Worm (Caenorhabditis elegans) whole organism, L2 larva: ENCODE measurements around the gene F38G1.3.

Experiments used
- C34F6.9 ChIP-seq: fragments of 150-350 bp; optimal IDR thresholded peaks from 2 replicates; lab custom pipeline; 2014; ENCODE audit warnings: missing biosample characterization, missing genetic modification characterization
- F13H6.1 ChIP-seq: sonication (generic microtip); optimal IDR thresholded peaks from 2 replicates; lab custom pipeline; 2016; ENCODE audit warnings: missing genetic modification characterization, missing compliant biosample characterization
- R02D3.7 ChIP-seq: fragments of 150-350 bp; optimal IDR thresholded peaks from 2 replicates; lab custom pipeline; 2014; ENCODE audit warnings: missing biosample characterization, missing genetic modification characterization
- Y55F3AM.14 ChIP-seq: fragments of 200-800 bp; sonication (Bioruptor generic); optimal IDR thresholded peaks from 2 replicates; lab custom pipeline; 2018; ENCODE audit warnings: mild to moderate bottlenecking, missing genetic modification characterization, missing compliant biosample characterization
- ZK546.5 ChIP-seq: sonication (generic microtip); optimal IDR thresholded peaks from 2 replicates; lab custom pipeline; 2017; ENCODE audit warnings: missing biosample characterization, missing genetic modification characterization
- alr-1 ChIP-seq: fragments of 150-350 bp; optimal IDR thresholded peaks from 2 replicates; lab custom pipeline; 2014; ENCODE audit warnings: missing biosample characterization, missing genetic modification characterization
- aly-2 ChIP-seq: fragments of 150-350 bp; optimal IDR thresholded peaks from 2 replicates; lab custom pipeline; 2014; ENCODE audit warnings: missing biosample characterization, missing genetic modification characterization
- ama-1 ChIP-seq: fragments of 150-350 bp; optimal IDR thresholded peaks from 2 replicates; lab custom pipeline; 2018; ENCODE audit warnings: inconsistent platforms
- blmp-1 ChIP-seq: sonication (generic microtip); optimal IDR thresholded peaks from 2 replicates; lab custom pipeline; 2017; ENCODE audit warnings: missing genetic modification characterization, mild to moderate bottlenecking, missing compliant biosample characterization, antibody characterized with exemption, moderate library complexity; ENCODE audit not compliant: insufficient read depth
- ceh-16 ChIP-seq: fragments of 150-350 bp; optimal IDR thresholded peaks from 2 replicates; lab custom pipeline; 2014; ENCODE audit warnings: missing biosample characterization, missing genetic modification characterization
- crh-2 ChIP-seq: sonication (generic microtip); optimal IDR thresholded peaks from 2 replicates; lab custom pipeline; 2017; ENCODE audit warnings: missing biosample characterization, missing genetic modification characterization
- dmd-4 ChIP-seq: sonication (generic microtip); optimal IDR thresholded peaks from 2 replicates; lab custom pipeline; 2017; ENCODE audit warnings: missing biosample characterization, missing genetic modification characterization
- elt-1 ChIP-seq: fragments of 150-350 bp; optimal IDR thresholded peaks from 2 replicates; lab custom pipeline; 2014; ENCODE audit warnings: missing biosample characterization, missing genetic modification characterization
- elt-3 ChIP-seq: sonication (generic microtip); optimal IDR thresholded peaks from 2 replicates; lab custom pipeline; 2017; ENCODE audit warnings: missing biosample characterization, missing genetic modification characterization
- fos-1 ChIP-seq: fragments of 150-350 bp; optimal IDR thresholded peaks from 2 replicates; lab custom pipeline; 2014; ENCODE audit warnings: missing biosample characterization, missing genetic modification characterization
- gmeb-1 ChIP-seq: fragments of 150-350 bp; optimal IDR thresholded peaks from 2 replicates; lab custom pipeline; 2014; ENCODE audit warnings: missing biosample characterization, missing genetic modification characterization
- lin-11 ChIP-seq: fragments of 150-350 bp; sonication (generic microtip); optimal IDR thresholded peaks from 2 replicates; lab custom pipeline; 2014; ENCODE audit warnings: missing biosample characterization, missing genetic modification characterization, inconsistent platforms, mixed read lengths
- lin-39 ChIP-seq: fragments of 150-350 bp; optimal IDR thresholded peaks from 2 replicates; lab custom pipeline; 2014; ENCODE audit warnings: missing biosample characterization, missing genetic modification reagents, missing genetic modification characterization
- lsy-2 ChIP-seq, 2 experiments: fragments of 150-350 bp in 1 of 2; sonication (generic microtip) in 1 of 2; optimal IDR thresholded peaks; 2 replicates each; lab custom pipeline; 2014 to 2017; ENCODE audit warnings: missing biosample characterization in 2 of 2, missing genetic modification characterization in 2 of 2
- mab-5 ChIP-seq: fragments of 150-350 bp; optimal IDR thresholded peaks from 2 replicates; lab custom pipeline; 2014; ENCODE audit warnings: missing biosample characterization, missing genetic modification characterization
- mbf-1 ChIP-seq: sonication (generic microtip); optimal IDR thresholded peaks from 2 replicates; lab custom pipeline; 2017; ENCODE audit warnings: missing biosample characterization, missing genetic modification characterization
- nhr-10 ChIP-seq: sonication (generic microtip); optimal IDR thresholded peaks from 2 replicates; lab custom pipeline; 2017; ENCODE audit warnings: missing biosample characterization, missing genetic modification characterization
- nhr-11 ChIP-seq: fragments of 150-350 bp; optimal IDR thresholded peaks from 2 replicates; lab custom pipeline; 2014; ENCODE audit warnings: missing biosample characterization, missing genetic modification characterization
- nhr-129 ChIP-seq: fragments of 150-350 bp; optimal IDR thresholded peaks from 2 replicates; lab custom pipeline; 2014; ENCODE audit warnings: missing biosample characterization, missing genetic modification characterization
- nhr-23 ChIP-seq: fragments of 150-350 bp; optimal IDR thresholded peaks from 2 replicates; lab custom pipeline; 2014; ENCODE audit warnings: missing biosample characterization, missing genetic modification reagents, missing genetic modification characterization
- nhr-237 ChIP-seq: fragments of 150-350 bp; optimal IDR thresholded peaks from 2 replicates; lab custom pipeline; 2014; ENCODE audit warnings: missing biosample characterization, missing genetic modification characterization
- nhr-25 ChIP-seq: fragments of 150-350 bp; sonication (generic microtip); optimal IDR thresholded peaks from 3 replicates; lab custom pipeline; 2014; ENCODE audit warnings: missing biosample characterization, missing genetic modification characterization
- nhr-6 ChIP-seq: fragments of 150-350 bp; optimal IDR thresholded peaks from 2 replicates; lab custom pipeline; 2014; ENCODE audit warnings: missing biosample characterization, missing genetic modification characterization
- peb-1 ChIP-seq: fragments of 150-350 bp; optimal IDR thresholded peaks from 2 replicates; lab custom pipeline; 2014; ENCODE audit warnings: missing biosample characterization, missing genetic modification characterization
- skn-1 ChIP-seq: sonication (generic microtip); optimal IDR thresholded peaks from 2 replicates; lab custom pipeline; 2017; ENCODE audit warnings: missing biosample characterization, missing genetic modification characterization
- unc-55 ChIP-seq: fragments of 150-350 bp; sonication (generic microtip); optimal IDR thresholded peaks from 3 replicates; lab custom pipeline; 2014; ENCODE audit warnings: missing biosample characterization, missing genetic modification reagents, missing genetic modification characterization
- zag-1 ChIP-seq: fragments of 150-350 bp; optimal IDR thresholded peaks from 2 replicates; lab custom pipeline; 2014; ENCODE audit warnings: missing biosample characterization, missing genetic modification characterization
- ztf-1 ChIP-seq: fragments of 200-800 bp; sonication (Bioruptor generic); conservative IDR thresholded peaks from 2 replicates; pipeline ENCODE4 v1.3.6; 2022; ENCODE audit warnings: missing genetic modification characterization, missing compliant biosample characterization
- ztf-11 ChIP-seq: sonication (generic microtip); optimal IDR thresholded peaks from 2 replicates; lab custom pipeline; 2017; ENCODE audit warnings: missing biosample characterization, missing genetic modification characterization
- ztf-4 ChIP-seq: fragments of 150-350 bp; optimal IDR thresholded peaks from 2 replicates; lab custom pipeline; 2014; ENCODE audit warnings: missing biosample characterization, missing genetic modification characterization

F38G1.3 gene

DNA sequence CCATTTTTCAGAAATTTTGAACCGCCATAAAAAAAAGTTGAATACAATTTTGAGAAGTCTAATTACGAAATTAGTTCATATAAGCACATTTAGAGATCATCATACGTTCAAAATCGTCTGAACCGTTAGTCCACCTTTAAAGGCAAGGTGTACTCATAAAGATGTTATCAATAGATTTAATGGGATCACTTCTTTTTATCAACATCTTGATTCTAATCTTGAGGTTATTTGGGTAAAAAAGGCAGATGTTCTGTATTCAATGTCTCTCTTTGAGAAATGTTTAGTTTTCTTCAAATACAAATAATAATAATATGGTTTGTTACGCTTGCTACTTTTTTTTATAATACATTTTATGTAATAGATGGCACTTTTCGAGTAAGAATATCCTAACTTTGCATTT is 17.0 kb upstream of the F38G1.3 start:
- TF ChIP-seq elt-1 (tag; lab: Kevin White, UChicago) (peak; percentile 45), nhr-11 (tag; lab: Kevin White, UChicago) (no peak)
- TF ChIP-seq, all 48 proteins: peak for 1

DNA sequence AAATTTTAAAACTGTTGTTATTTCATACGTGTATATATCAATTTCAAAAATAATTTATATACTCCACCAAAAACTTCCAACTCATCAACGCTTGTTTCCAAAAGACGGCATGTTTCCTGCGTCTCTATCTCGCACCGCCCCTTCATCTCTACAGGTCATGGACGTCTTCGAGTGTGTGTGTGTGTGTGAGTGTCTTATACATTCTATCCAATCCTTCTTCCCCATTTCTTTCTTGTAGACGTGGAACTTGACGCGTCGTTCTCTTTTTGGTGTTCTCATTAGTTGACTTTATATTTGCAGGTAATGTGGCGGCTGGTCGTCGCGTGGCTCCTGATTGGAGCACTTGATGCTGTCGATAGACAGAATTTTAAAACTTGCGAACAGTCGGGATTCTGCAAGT is 16.0 kb upstream of the F38G1.3 start, which contains the start of gene aagr-4:
Gene aagr-4, plus strand, starts transcription at position 301 of the 400 bp plus-strand sequence.
- TF ChIP-seq elt-3, result no peak
- TF ChIP-seq ztf-4 (tag; lab: Kevin White, UChicago), result no peak
- TF ChIP-seq elt-1 (tag; lab: Kevin White, UChicago), result no peak
- no peak for TF ChIP-seq ama-1 (lab: Kevin White, UChicago)
- TF ChIP-seq mab-5 (tag; lab: Kevin White, UChicago), result no peak
- TF ChIP-seq gmeb-1 (tag; lab: Kevin White, UChicago), result no peak
- TF ChIP-seq unc-55 (GFP tag; lab: Kevin White, UChicago), result no peak
- TF ChIP-seq aly-2 (tag; lab: Kevin White, UChicago), result no peak
- TF ChIP-seq crh-2 (tag; lab: Kevin White, UChicago), result no peak
- TF ChIP-seq nhr-6 (tag; lab: Kevin White, UChicago), result no peak
- no peak for TF ChIP-seq nhr-129
- no peak for TF ChIP-seq C34F6.9 (tag; lab: Kevin White, UChicago)
- no peak for TF ChIP-seq F13H6.1 (tag; lab: Kevin White, UChicago)

DNA sequence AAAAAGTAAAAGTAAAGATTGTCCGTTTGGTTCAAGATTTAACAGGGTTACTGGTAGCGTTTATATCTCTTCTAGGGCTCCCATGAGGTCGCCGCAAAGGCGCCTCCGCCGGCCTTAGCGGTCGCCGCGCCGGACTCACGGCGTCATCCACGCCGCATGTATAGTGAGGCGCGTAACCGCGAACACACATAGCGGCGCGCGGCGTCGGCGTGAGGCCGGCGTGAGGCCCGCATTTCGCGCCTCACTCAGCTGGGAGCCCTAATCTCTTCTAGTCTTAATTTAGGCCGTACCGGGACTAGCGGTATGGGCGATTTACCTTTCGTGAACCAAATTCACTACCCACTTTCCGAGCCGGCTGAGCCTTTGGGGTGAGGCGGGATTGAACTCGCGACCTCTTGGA is 14.7 kb upstream of the F38G1.3 start:
- no peak for TF ChIP-seq ztf-11 (tag; lab: Kevin White, UChicago)
- no peak for TF ChIP-seq dmd-4 (tag; lab: Kevin White, UChicago)
- no peak for TF ChIP-seq ztf-1 (GFP tag; lab: Robert Waterston, UW)
- TF ChIP-seq crh-2 (tag; lab: Kevin White, UChicago), result no peak
- no peak for TF ChIP-seq blmp-1 (tag; lab: Kevin White, UChicago)
- TF ChIP-seq skn-1 (tag; lab: Kevin White, UChicago), result no peak
- no peak for TF ChIP-seq nhr-23 (tag; lab: Kevin White, UChicago)
- no peak for TF ChIP-seq nhr-237 (tag; lab: Kevin White, UChicago)
- no peak for TF ChIP-seq mbf-1 (tag; lab: Kevin White, UChicago)
- no peak for TF ChIP-seq aly-2 (tag; lab: Kevin White, UChicago)
- no peak for TF ChIP-seq elt-1 (tag; lab: Kevin White, UChicago)
- TF ChIP-seq lin-39 (tag; lab: Kevin White, UChicago), result no peak
- TF ChIP-seq unc-55 (GFP tag; lab: Kevin White, UChicago), result no peak
- TF ChIP-seq ZK546.5 (tag; lab: Kevin White, UChicago), result no peak
- no peak for TF ChIP-seq ceh-16 (tag; lab: Kevin White, UChicago)
- no peak for TF ChIP-seq fos-1
- TF ChIP-seq F13H6.1 (tag; lab: Kevin White, UChicago), result no peak
- no peak for TF ChIP-seq nhr-129
- TF ChIP-seq nhr-25 (tag; lab: Kevin White, UChicago), result no peak
- TF ChIP-seq Y55F3AM.14, result no peak
- TF ChIP-seq, all 48 proteins: peak for 0

ce11 chrX:467338-467823 is 9.0 kb upstream of the F38G1.3 start:
- TF ChIP-seq lin-39 (tag; lab: Kevin White, UChicago), result no peak
- TF ChIP-seq nhr-10 (tag; lab: Kevin White, UChicago), result no peak
- no peak for TF ChIP-seq F13H6.1 (tag; lab: Kevin White, UChicago)
- TF ChIP-seq peb-1 (tag; lab: Kevin White, UChicago), result no peak
- no peak for TF ChIP-seq gmeb-1 (tag; lab: Kevin White, UChicago)
- no peak for TF ChIP-seq dmd-4 (tag; lab: Kevin White, UChicago)
- TF ChIP-seq lin-11 (tag; lab: Kevin White, UChicago), result no peak
- no peak for TF ChIP-seq lsy-2 (tag; optimal IDR thresholded peaks at IDR 0.05; lab: Kevin White, UChicago)
- no peak for TF ChIP-seq nhr-6 (tag; lab: Kevin White, UChicago)
- no peak for TF ChIP-seq zag-1 (tag; lab: Kevin White, UChicago)
- TF ChIP-seq ZK546.5 (tag; lab: Kevin White, UChicago), result no peak
- no peak for TF ChIP-seq nhr-237 (tag; lab: Kevin White, UChicago)
- no peak for TF ChIP-seq R02D3.7 (tag; lab: Kevin White, UChicago)
- no peak for TF ChIP-seq nhr-25 (tag; lab: Kevin White, UChicago)
- no peak for TF ChIP-seq blmp-1 (tag; lab: Kevin White, UChicago)
- no peak for TF ChIP-seq alr-1 (tag; lab: Kevin White, UChicago)
- TF ChIP-seq C34F6.9 (tag; lab: Kevin White, UChicago), result no peak
- no peak for TF ChIP-seq ama-1 (lab: Kevin White, UChicago)
